Fruit fly (Drosophila melanogaster): ENCODE data around the gene CG4887.

Gene CG4887

dm6 chr2L:1207432-1207831 is 34.6 kb downstream of the CG4887 start (continued):
- peak; percentile 21 for TF ChIP-seq D19A (tag; optimal IDR thresholded peaks at IDR 0.05)
- TF ChIP-seq Fer1 (GFP tag; optimal IDR thresholded peaks at IDR 0.05) = peak; percentile 57
- peak; percentile 70; the same call in 1 of the 2 replicates for TF ChIP-seq lmd (GFP tag; IDR thresholded peaks at IDR 0.05)
- 0 out of 2 replicates have a peak, but pooled peaks have one; percentile 36 for TF ChIP-seq CG10959 (GFP tag; IDR thresholded peaks at IDR 0.05)
- no peak for TF ChIP-seq CG6791 (GFP tag; IDR thresholded peaks at IDR 0.05; ENCODE audit: partially characterized antibody)
- peak; percentile 43 for TF ChIP-seq CG12391 (tag; optimal IDR thresholded peaks at IDR 0.05)
- TF ChIP-seq prd (optimal IDR thresholded peaks at IDR 0.05) = no peak
- peak; percentile 75 for TF ChIP-seq prd (GFP tag; IDR thresholded peaks at IDR 0.05)
- TF ChIP-seq CG7745 (tag; optimal IDR thresholded peaks at IDR 0.05) = no peak
- TF ChIP-seq Dref (GFP tag; IDR thresholded peaks at IDR 0.05) = no peak
- peak; percentile 50; the same call in 2 of the 3 replicates for TF ChIP-seq zfh1 (GFP tag; IDR thresholded peaks at IDR 0.05)
- TF ChIP-seq MTF-1 (GFP tag; optimal IDR thresholded peaks at IDR 0.05; ENCODE audit: borderline replicate concordance) = no peak
- TF ChIP-seq CG18262 (tag; optimal IDR thresholded peaks at IDR 0.05) = peak; percentile 6
- no peak for TF ChIP-seq dmrt11E (tag; optimal IDR thresholded peaks at IDR 0.05)
- peak; percentile 28; the same call in 1 of the 2 replicates for TF ChIP-seq CG14667 (GFP tag; IDR thresholded peaks at IDR 0.05)
- no peak for TF ChIP-seq nerfin-2 (GFP tag; IDR thresholded peaks at IDR 0.05; ENCODE audit: partially characterized antibody)
- TF ChIP-seq CG18476 (GFP tag; optimal IDR thresholded peaks at IDR 0.05) = no peak
- TF ChIP-seq Meics (GFP tag; optimal IDR thresholded peaks at IDR 0.05) = peak; percentile 55
- peak; percentile 20 for TF ChIP-seq vfl (GFP tag; optimal IDR thresholded peaks at IDR 0.05)
- TF ChIP-seq cas (GFP tag; IDR thresholded peaks at IDR 0.05) = no peak
- TF ChIP-seq CG12236 (GFP tag; optimal IDR thresholded peaks at IDR 0.05) = no peak
- no peak for TF ChIP-seq bowl (GFP tag; IDR thresholded peaks at IDR 0.05)
- TF ChIP-seq CG11560 (tag; IDR thresholded peaks at IDR 0.05) = 0 out of 3 replicates have a peak, but pooled peaks have one; percentile 25
- peak; percentile 12 for TF ChIP-seq pho (GFP tag; optimal IDR thresholded peaks at IDR 0.05)
- TF ChIP-seq Six4 (GFP tag; optimal IDR thresholded peaks at IDR 0.05) = no peak
- TF ChIP-seq Antp (GFP tag; optimal IDR thresholded peaks at IDR 0.05) = peak; percentile 15
- no peak for TF ChIP-seq shn (GFP tag; optimal IDR thresholded peaks at IDR 0.05)
- no peak for TF ChIP-seq gt (GFP tag; IDR thresholded peaks at IDR 0.05)
- no peak for TF ChIP-seq run (tag; optimal IDR thresholded peaks at IDR 0.05)
- no peak for TF ChIP-seq usp (GFP tag; optimal IDR thresholded peaks at IDR 0.05)
- peak; percentile 54 for TF ChIP-seq CG10209 (GFP tag; optimal IDR thresholded peaks at IDR 0.05)
- TF ChIP-seq CG10654 (GFP tag; optimal IDR thresholded peaks at IDR 0.05) = no peak
- TF ChIP-seq sima (GFP tag; optimal IDR thresholded peaks at IDR 0.05) = no peak
- TF ChIP-seq CG9797 (GFP tag; optimal IDR thresholded peaks at IDR 0.05) = no peak
- no peak for TF ChIP-seq CG6175 (GFP tag; IDR thresholded peaks at IDR 0.05)
- peak; percentile 18 for TF ChIP-seq Hr3 (GFP tag; optimal IDR thresholded peaks at IDR 0.05)
- TF ChIP-seq seq (GFP tag; IDR thresholded peaks at IDR 0.05) = peak; percentile 64
- peak; percentile 39 for TF ChIP-seq tio (GFP tag; optimal IDR thresholded peaks at IDR 0.05)
- peak; percentile 55 for TF ChIP-seq CG3281 (GFP tag; optimal IDR thresholded peaks at IDR 0.05)
- no peak for TF ChIP-seq jigr1 (GFP tag; IDR thresholded peaks at IDR 0.05)
- peak; percentile 63 for TF ChIP-seq Ptx1 (GFP tag; IDR thresholded peaks at IDR 0.05)
- TF ChIP-seq Hsf (GFP tag; optimal IDR thresholded peaks at IDR 0.05) = peak; percentile 34
- peak; percentile 12 for TF ChIP-seq CG12155 (GFP tag; optimal IDR thresholded peaks at IDR 0.05)
- peak; percentile 5 for TF ChIP-seq CG2875 (GFP tag; optimal IDR thresholded peaks at IDR 0.05)
- no peak for TF ChIP-seq Dll (GFP tag; IDR thresholded peaks at IDR 0.05; ENCODE audit: partially characterized antibody)
- TF ChIP-seq Hr39 (optimal IDR thresholded peaks at IDR 0.05) = no peak
- peak; percentile 41; the same call in 1 of the 2 replicates for TF ChIP-seq toy (GFP tag; IDR thresholded peaks at IDR 0.05)
- no peak for TF ChIP-seq tna (GFP tag; IDR thresholded peaks at IDR 0.05; ENCODE audit: partially characterized antibody)
- no peak for TF ChIP-seq CG1647 (GFP tag; optimal IDR thresholded peaks at IDR 0.05)
- TF ChIP-seq trh (GFP tag; optimal IDR thresholded peaks at IDR 0.05) = no peak
- no peak for TF ChIP-seq HLH4C (GFP tag; IDR thresholded peaks at IDR 0.05; ENCODE audit: partially characterized antibody)
- no peak for TF ChIP-seq wor (GFP tag; IDR thresholded peaks at IDR 0.05)
